Fruit fly (Drosophila melanogaster) whole organism, embryonic: ENCODE measurements around the gene CG43339.

Experiments used
- CG32767 ChIP-seq: fragments of 200-800 bp; sonication (Bioruptor generic); IDR thresholded peaks from 2 replicates; pipeline ENCODE4 v1.3.6; 2022; ENCODE audit warnings: missing biosample characterization, missing genetic modification characterization
- Doc2 ChIP-seq: fragments of 200-800 bp; sonication (Bioruptor generic); IDR thresholded peaks from 2 replicates; pipeline ENCODE4 v1.3.6; 2022; ENCODE audit warnings: missing biosample characterization, missing genetic modification characterization
- HHEX ChIP-seq: fragments of 200-800 bp; sonication (Bioruptor generic); optimal IDR thresholded peaks from 3 replicates; lab custom pipeline; 2017; ENCODE audit warnings: missing biosample characterization, mild to moderate bottlenecking, missing genetic modification characterization, missing genetic modification reagents
- HLH3B ChIP-seq: fragments of 200-800 bp; sonication (Bioruptor generic); IDR thresholded peaks from 2 replicates; pipeline ENCODE4 v1.3.6; 2022; ENCODE audit warnings: missing biosample characterization, missing genetic modification characterization
- Xrp1 ChIP-seq: fragments of 200-800 bp; sonication (Bioruptor generic); IDR thresholded peaks from 2 replicates; pipeline ENCODE4 v1.3.6; 2022; ENCODE audit warnings: missing biosample characterization, missing genetic modification characterization
- al ChIP-seq: fragments of 200-800 bp; sonication (Bioruptor generic); IDR thresholded peaks from 2 replicates; pipeline ENCODE4 v1.3.6; 2022; ENCODE audit warnings: missing biosample characterization, missing genetic modification characterization
- ase ChIP-seq: fragments of 200-800 bp; sonication (Bioruptor generic); IDR thresholded peaks from 3 replicates; pipeline ENCODE4 v1.3.6; 2022; ENCODE audit warnings: missing biosample characterization, missing genetic modification characterization

DNA sequence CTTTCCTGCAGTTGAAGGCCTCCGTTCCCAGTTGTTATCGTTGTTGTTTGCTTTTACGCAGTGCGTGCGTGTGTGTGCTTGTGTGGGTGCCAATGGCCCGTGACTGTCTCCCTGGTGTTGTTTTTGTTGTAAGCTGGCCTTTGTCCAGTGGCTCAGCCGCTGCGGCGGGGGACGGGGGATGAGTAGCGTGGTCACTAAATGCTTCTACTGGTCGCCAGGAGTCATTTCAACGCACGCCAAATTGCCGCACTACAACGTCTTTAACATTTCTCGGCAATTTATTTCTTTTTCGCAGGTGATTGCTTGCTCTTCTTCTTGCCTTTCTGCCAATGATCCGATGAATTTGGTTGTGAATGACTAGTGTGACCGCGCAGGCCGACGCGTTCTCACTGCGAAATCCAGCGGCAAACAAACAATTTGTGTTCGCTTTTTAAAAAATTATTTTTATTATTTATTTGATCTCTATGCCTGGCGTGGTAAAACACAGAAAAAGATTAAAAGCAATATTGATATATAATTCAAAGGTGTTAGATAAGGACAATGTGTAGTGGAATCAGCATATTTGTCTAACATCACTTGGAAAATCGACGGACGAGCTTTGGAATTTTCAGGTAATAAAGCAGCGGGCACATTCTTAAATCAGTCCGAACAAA, 35.3 kb upstream of the CG43339 start, which contains the start of the genes Faf2 and Grip71:
- TF ChIP-seq Doc2 (GFP tag; lab: Robert Waterston, UW) (peak; percentile 90), HLH3B (GFP tag; lab: Robert Waterston, UW) (peak; percentile 93), Xrp1 (GFP tag; lab: Robert Waterston, UW) (peak; percentile 94), al (GFP tag; lab: Robert Waterston, UW) (peak; percentile 95), HHEX (GFP tag; lab: Kevin White, UChicago) (peak; percentile 67), CG32767 (peak; percentile 83), ase (GFP tag; lab: Robert Waterston, UW) (peak; percentile 95)
